Worm (Caenorhabditis elegans) whole organism, L2 larva: ENCODE results near the gene F38A6.4.

ENCODE experiments used
- C34F6.9 ChIP-seq: fragments of 150-350 bp; optimal IDR thresholded peaks from 2 replicates; lab custom pipeline; 2014; ENCODE audit warnings: missing biosample characterization, missing genetic modification characterization
- F13H6.1 ChIP-seq: sonication (generic microtip); optimal IDR thresholded peaks from 2 replicates; lab custom pipeline; 2016; ENCODE audit warnings: missing genetic modification characterization, missing compliant biosample characterization
- Y55F3AM.14 ChIP-seq: fragments of 200-800 bp; sonication (Bioruptor generic); optimal IDR thresholded peaks from 2 replicates; lab custom pipeline; 2018; ENCODE audit warnings: mild to moderate bottlenecking, missing genetic modification characterization, missing compliant biosample characterization
- ZK546.5 ChIP-seq: sonication (generic microtip); optimal IDR thresholded peaks from 2 replicates; lab custom pipeline; 2017; ENCODE audit warnings: missing biosample characterization, missing genetic modification characterization
- alr-1 ChIP-seq: fragments of 150-350 bp; optimal IDR thresholded peaks from 2 replicates; lab custom pipeline; 2014; ENCODE audit warnings: missing biosample characterization, missing genetic modification characterization
- aly-2 ChIP-seq: fragments of 150-350 bp; optimal IDR thresholded peaks from 2 replicates; lab custom pipeline; 2014; ENCODE audit warnings: missing biosample characterization, missing genetic modification characterization
- ama-1 ChIP-seq: fragments of 150-350 bp; optimal IDR thresholded peaks from 2 replicates; lab custom pipeline; 2018; ENCODE audit warnings: inconsistent platforms
- blmp-1 ChIP-seq: sonication (generic microtip); optimal IDR thresholded peaks from 2 replicates; lab custom pipeline; 2017; ENCODE audit warnings: missing genetic modification characterization, mild to moderate bottlenecking, missing compliant biosample characterization, antibody characterized with exemption, moderate library complexity; ENCODE audit not compliant: insufficient read depth
- crh-2 ChIP-seq: sonication (generic microtip); optimal IDR thresholded peaks from 2 replicates; lab custom pipeline; 2017; ENCODE audit warnings: missing biosample characterization, missing genetic modification characterization
- dmd-4 ChIP-seq: sonication (generic microtip); optimal IDR thresholded peaks from 2 replicates; lab custom pipeline; 2017; ENCODE audit warnings: missing biosample characterization, missing genetic modification characterization
- egl-27 ChIP-seq: sonication (generic microtip); optimal IDR thresholded peaks from 3 replicates; lab custom pipeline; 2017; ENCODE audit warnings: missing biosample characterization, missing genetic modification reagents, missing genetic modification characterization
- elt-1 ChIP-seq: fragments of 150-350 bp; optimal IDR thresholded peaks from 2 replicates; lab custom pipeline; 2014; ENCODE audit warnings: missing biosample characterization, missing genetic modification characterization
- elt-3 ChIP-seq: sonication (generic microtip); optimal IDR thresholded peaks from 2 replicates; lab custom pipeline; 2017; ENCODE audit warnings: missing biosample characterization, missing genetic modification characterization
- fos-1 ChIP-seq: fragments of 150-350 bp; optimal IDR thresholded peaks from 2 replicates; lab custom pipeline; 2014; ENCODE audit warnings: missing biosample characterization, missing genetic modification characterization
- gmeb-1 ChIP-seq: fragments of 150-350 bp; optimal IDR thresholded peaks from 2 replicates; lab custom pipeline; 2014; ENCODE audit warnings: missing biosample characterization, missing genetic modification characterization
- lin-11 ChIP-seq: fragments of 150-350 bp; sonication (generic microtip); optimal IDR thresholded peaks from 2 replicates; lab custom pipeline; 2014; ENCODE audit warnings: missing biosample characterization, missing genetic modification characterization, inconsistent platforms, mixed read lengths
- lin-13 ChIP-seq: fragments of 150-350 bp; optimal IDR thresholded peaks from 2 replicates; lab custom pipeline; 2014; ENCODE audit warnings: missing biosample characterization, missing genetic modification reagents, missing genetic modification characterization
- lin-39 ChIP-seq: fragments of 150-350 bp; optimal IDR thresholded peaks from 2 replicates; lab custom pipeline; 2014; ENCODE audit warnings: missing biosample characterization, missing genetic modification reagents, missing genetic modification characterization
- lsy-2 ChIP-seq, 2 experiments: fragments of 150-350 bp in 1 of 2; sonication (generic microtip) in 1 of 2; optimal IDR thresholded peaks; 2 replicates each; lab custom pipeline; 2014 to 2017; ENCODE audit warnings: missing biosample characterization in 2 of 2, missing genetic modification characterization in 2 of 2
- mab-5 ChIP-seq: fragments of 150-350 bp; optimal IDR thresholded peaks from 2 replicates; lab custom pipeline; 2014; ENCODE audit warnings: missing biosample characterization, missing genetic modification characterization
- mbf-1 ChIP-seq: sonication (generic microtip); optimal IDR thresholded peaks from 2 replicates; lab custom pipeline; 2017; ENCODE audit warnings: missing biosample characterization, missing genetic modification characterization
- mdl-1 ChIP-seq, 2 experiments: fragments of 150-350 bp in 1 of 2; sonication (generic microtip) in 1 of 2; optimal IDR thresholded peaks; 2 replicates each; lab custom pipeline; 2017; ENCODE audit warnings: missing biosample characterization in 2 of 2, missing genetic modification characterization in 2 of 2
- nhr-10 ChIP-seq: sonication (generic microtip); optimal IDR thresholded peaks from 2 replicates; lab custom pipeline; 2017; ENCODE audit warnings: missing biosample characterization, missing genetic modification characterization
- nhr-12 ChIP-seq: fragments of 150-350 bp; optimal IDR thresholded peaks from 2 replicates; lab custom pipeline; 2014; ENCODE audit warnings: missing biosample characterization, missing genetic modification characterization
- nhr-129 ChIP-seq: fragments of 150-350 bp; optimal IDR thresholded peaks from 2 replicates; lab custom pipeline; 2014; ENCODE audit warnings: missing biosample characterization, missing genetic modification characterization
- nhr-21 ChIP-seq: fragments of 150-350 bp; optimal IDR thresholded peaks from 2 replicates; lab custom pipeline; 2014; ENCODE audit warnings: missing biosample characterization, missing genetic modification characterization
- nhr-23 ChIP-seq: fragments of 150-350 bp; optimal IDR thresholded peaks from 2 replicates; lab custom pipeline; 2014; ENCODE audit warnings: missing biosample characterization, missing genetic modification reagents, missing genetic modification characterization
- nhr-237 ChIP-seq: fragments of 150-350 bp; optimal IDR thresholded peaks from 2 replicates; lab custom pipeline; 2014; ENCODE audit warnings: missing biosample characterization, missing genetic modification characterization
- nhr-25 ChIP-seq: fragments of 150-350 bp; sonication (generic microtip); optimal IDR thresholded peaks from 3 replicates; lab custom pipeline; 2014; ENCODE audit warnings: missing biosample characterization, missing genetic modification characterization
- nhr-77 ChIP-seq: fragments of 150-350 bp; optimal IDR thresholded peaks from 2 replicates; lab custom pipeline; 2014; ENCODE audit warnings: missing biosample characterization, missing genetic modification characterization
- skn-1 ChIP-seq: sonication (generic microtip); optimal IDR thresholded peaks from 2 replicates; lab custom pipeline; 2017; ENCODE audit warnings: missing biosample characterization, missing genetic modification characterization
- sma-3 ChIP-seq: sonication (generic microtip); optimal IDR thresholded peaks from 2 replicates; lab custom pipeline; 2016; ENCODE audit warnings: missing genetic modification reagents, missing genetic modification characterization, missing compliant biosample characterization
- sma-9 ChIP-seq, 2 experiments: fragments of 150-350 bp in 1 of 2; sonication (generic microtip) in 1 of 2; optimal IDR thresholded peaks; 2 replicates each; lab custom pipeline; 2014 to 2016; ENCODE audit warnings: missing genetic modification characterization in 2 of 2, mild to moderate bottlenecking in 1 of 2, missing biosample characterization in 1 of 2, missing compliant biosample characterization in 1 of 2, missing genetic modification reagents in 1 of 2, moderate library complexity in 1 of 2
- unc-39 ChIP-seq: fragments of 150-350 bp; optimal IDR thresholded peaks from 2 replicates; lab custom pipeline; 2014; ENCODE audit warnings: missing biosample characterization, missing genetic modification characterization
- unc-55 ChIP-seq: fragments of 150-350 bp; sonication (generic microtip); optimal IDR thresholded peaks from 3 replicates; lab custom pipeline; 2014; ENCODE audit warnings: missing biosample characterization, missing genetic modification reagents, missing genetic modification characterization
- unc-62 ChIP-seq: fragments of 150-350 bp; optimal IDR thresholded peaks from 2 replicates; lab custom pipeline; 2014; ENCODE audit warnings: missing biosample characterization, missing genetic modification reagents, missing genetic modification characterization
- ztf-11 ChIP-seq: sonication (generic microtip); optimal IDR thresholded peaks from 2 replicates; lab custom pipeline; 2017; ENCODE audit warnings: missing biosample characterization, missing genetic modification characterization
- ztf-4 ChIP-seq: fragments of 150-350 bp; optimal IDR thresholded peaks from 2 replicates; lab custom pipeline; 2014; ENCODE audit warnings: missing biosample characterization, missing genetic modification characterization

Gene F38A6.4

ce11 chrV:20744290-20744837 lies 30.8 kb downstream of the F38A6.4 start, which contains the start of gene dnj-25:
dnj-25 (minus strand) TSS chrV:20744346.
- TF ChIP-seq ama-1 (lab: Kevin White, UChicago) (no peak), nhr-77 (no peak), lsy-2 (tag; optimal IDR thresholded peaks at IDR 0.05; lab: Kevin White, UChicago) (peak in 1 of 2 experiments; percentile 47), dmd-4 (tag; lab: Kevin White, UChicago) (no peak), C34F6.9 (peak; percentile 46), unc-55 (GFP tag; lab: Kevin White, UChicago) (peak; percentile 54), nhr-12 (tag; lab: Kevin White, UChicago) (no peak), nhr-129 (peak; percentile 10), lin-13 (GFP tag; lab: Kevin White, UChicago) (peak; percentile 30)

ce11 chrV:20739387-20739786 lies 35.8 kb downstream of the F38A6.4 start:
- TF ChIP-seq nhr-237: no peak
- TF ChIP-seq nhr-129: no peak
- TF ChIP-seq ztf-11: no peak
- TF ChIP-seq sma-9 (GFP tag; optimal IDR thresholded peaks at IDR 0.05; lab: Kevin White, UChicago): no peak
- TF ChIP-seq sma-9 (tag; optimal IDR thresholded peaks at IDR 0.05; lab: Kevin White, UChicago): no peak
- no peak for TF ChIP-seq Y55F3AM.14
- no peak for TF ChIP-seq ama-1 (lab: Kevin White, UChicago)
- no peak for TF ChIP-seq elt-1 (tag; lab: Kevin White, UChicago)
- no peak for TF ChIP-seq crh-2 (tag; lab: Kevin White, UChicago)
- TF ChIP-seq C34F6.9: peak; percentile 13
- TF ChIP-seq unc-55 (GFP tag; lab: Kevin White, UChicago): no peak
- TF ChIP-seq nhr-25 (tag; lab: Kevin White, UChicago): no peak
- no peak for TF ChIP-seq egl-27
- TF ChIP-seq F13H6.1 (tag; lab: Kevin White, UChicago): peak; percentile 25
- TF ChIP-seq nhr-77: no peak
- TF ChIP-seq unc-39: no peak
- TF ChIP-seq aly-2 (tag; lab: Kevin White, UChicago): no peak
- TF ChIP-seq mbf-1: no peak

ce11 chrV:20734658-20735057 lies 40.5 kb downstream of the F38A6.4 start, which contains the start of gene srxa-6:
srxa-6 (plus strand) TSS chrV:20734958.
- TF ChIP-seq lin-39 (tag; lab: Kevin White, UChicago) (no peak), blmp-1 (no peak), fos-1 (no peak), unc-62 (no peak), unc-55 (GFP tag; lab: Kevin White, UChicago) (no peak), lin-11 (tag; lab: Kevin White, UChicago) (no peak)

ce11 chrV:20731787-20732186 lies 43.4 kb downstream of the F38A6.4 start, which contains the start of gene srxa-1:
srxa-1 (plus strand) TSS chrV:20732087.
- TF ChIP-seq mab-5 (no peak), skn-1 (no peak), nhr-23 (tag; lab: Kevin White, UChicago) (no peak), gmeb-1 (tag; lab: Kevin White, UChicago) (no peak), nhr-10 (tag; lab: Kevin White, UChicago) (no peak), sma-3 (GFP tag; lab: Kevin White, UChicago) (no peak), mdl-1 (tag; optimal IDR thresholded peaks at IDR 0.05; lab: Kevin White, UChicago) (no peak), blmp-1 (no peak), mbf-1 (no peak), nhr-77 (no peak), elt-3 (tag; lab: Kevin White, UChicago) (no peak), ZK546.5 (tag; lab: Kevin White, UChicago) (no peak), nhr-21 (no peak), ztf-4 (tag; lab: Kevin White, UChicago) (no peak), unc-39 (no peak), F13H6.1 (tag; lab: Kevin White, UChicago) (no peak), egl-27 (no peak), alr-1 (no peak)
